Fruit fly (Drosophila melanogaster) S2 (cell line): ENCODE measurements around the gene spi.

Experiments
- CG8478 ChIP-seq: fragments of >200 bp; optimal IDR thresholded peaks from 2 replicates; lab custom pipeline; 2018
- CTCF ChIP-seq, 2 experiments: fragments of >200 bp; optimal IDR thresholded peaks; 2 replicates each; lab custom pipeline; 2018

- TF ChIP-seq CTCF (optimal IDR thresholded peaks at IDR 0.05; lab: Kevin White, UChicago) (no peak), CG8478 (lab: Kevin White, UChicago) (no peak)
Measured at dm6 chr2L:19543010-19543564, 34.0 kb downstream of the spi start.
